Worm (Caenorhabditis elegans) whole organism, L2 larva: ENCODE measurements around the gene zim-2.

Experiments
- egl-27 ChIP-seq: sonication (generic microtip); optimal IDR thresholded peaks from 3 replicates; lab custom pipeline; 2017; ENCODE audit warnings: missing biosample characterization, missing genetic modification reagents, missing genetic modification characterization
- elt-1 ChIP-seq: fragments of 150-350 bp; optimal IDR thresholded peaks from 2 replicates; lab custom pipeline; 2014; ENCODE audit warnings: missing biosample characterization, missing genetic modification characterization
- elt-3 ChIP-seq: sonication (generic microtip); optimal IDR thresholded peaks from 2 replicates; lab custom pipeline; 2017; ENCODE audit warnings: missing biosample characterization, missing genetic modification characterization
- mdl-1 ChIP-seq, 2 experiments: fragments of 150-350 bp in 1 of 2; sonication (generic microtip) in 1 of 2; optimal IDR thresholded peaks; 2 replicates each; lab custom pipeline; 2017; ENCODE audit warnings: missing biosample characterization in 2 of 2, missing genetic modification characterization in 2 of 2
- nhr-23 ChIP-seq: fragments of 150-350 bp; optimal IDR thresholded peaks from 2 replicates; lab custom pipeline; 2014; ENCODE audit warnings: missing biosample characterization, missing genetic modification reagents, missing genetic modification characterization
- nhr-237 ChIP-seq: fragments of 150-350 bp; optimal IDR thresholded peaks from 2 replicates; lab custom pipeline; 2014; ENCODE audit warnings: missing biosample characterization, missing genetic modification characterization
- nhr-77 ChIP-seq: fragments of 150-350 bp; optimal IDR thresholded peaks from 2 replicates; lab custom pipeline; 2014; ENCODE audit warnings: missing biosample characterization, missing genetic modification characterization
- unc-39 ChIP-seq: fragments of 150-350 bp; optimal IDR thresholded peaks from 2 replicates; lab custom pipeline; 2014; ENCODE audit warnings: missing biosample characterization, missing genetic modification characterization
- unc-55 ChIP-seq: fragments of 150-350 bp; sonication (generic microtip); optimal IDR thresholded peaks from 3 replicates; lab custom pipeline; 2014; ENCODE audit warnings: missing biosample characterization, missing genetic modification reagents, missing genetic modification characterization
- unc-62 ChIP-seq: fragments of 150-350 bp; optimal IDR thresholded peaks from 2 replicates; lab custom pipeline; 2014; ENCODE audit warnings: missing biosample characterization, missing genetic modification reagents, missing genetic modification characterization
- ztf-4 ChIP-seq: fragments of 150-350 bp; optimal IDR thresholded peaks from 2 replicates; lab custom pipeline; 2014; ENCODE audit warnings: missing biosample characterization, missing genetic modification characterization

DNA sequence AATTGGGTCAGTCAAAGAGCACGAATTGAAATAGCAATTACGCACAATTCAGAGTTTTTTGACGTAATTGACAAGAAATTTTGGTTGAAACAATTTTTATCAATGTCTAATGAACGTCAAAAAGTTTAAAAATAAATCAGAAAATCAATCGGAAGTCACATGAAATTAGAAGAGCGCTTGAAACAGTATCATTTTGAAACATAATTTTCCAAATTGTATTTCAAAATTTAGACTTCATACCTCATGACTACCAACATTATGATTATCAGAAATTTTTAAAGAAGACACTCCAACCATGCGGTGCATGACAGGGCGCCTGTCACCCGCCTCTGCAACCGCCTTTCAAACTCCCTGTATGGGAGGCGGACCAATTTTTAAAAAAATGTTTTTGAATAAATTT is 41.8 kb upstream of the zim-2 start:
- TF ChIP-seq unc-39: no peak
- no peak for TF ChIP-seq egl-27 (tag; lab: Kevin White, UChicago)
- no peak for TF ChIP-seq ztf-4 (tag; lab: Kevin White, UChicago)
- no peak for TF ChIP-seq mdl-1 (tag; optimal IDR thresholded peaks at IDR 0.05; lab: Kevin White, UChicago)
- no peak for TF ChIP-seq nhr-77 (tag; lab: Kevin White, UChicago)
- no peak for TF ChIP-seq unc-55 (GFP tag; lab: Kevin White, UChicago)
- no peak for TF ChIP-seq nhr-23 (tag; lab: Kevin White, UChicago)
- no peak for TF ChIP-seq elt-1 (tag; lab: Kevin White, UChicago)
- TF ChIP-seq elt-3 (tag; lab: Kevin White, UChicago): no peak
- no peak for TF ChIP-seq nhr-237
- TF ChIP-seq unc-62 (GFP tag; lab: Kevin White, UChicago): no peak
